Fruit fly (Drosophila melanogaster): ENCODE data around the gene CG9886.

Gene CG9886

dm6 chr2L:2375655-2376417 is 44.8 kb upstream of the CG9886 start, which contains the start of gene Atxn7 (continued):
- TF ChIP-seq vri (GFP tag; optimal IDR thresholded peaks at IDR 0.05): no peak
- TF ChIP-seq Hr4 (GFP tag; optimal IDR thresholded peaks at IDR 0.05): peak; percentile 3
- TF ChIP-seq lz (GFP tag; optimal IDR thresholded peaks at IDR 0.05): peak; percentile 81
- peak; percentile 64 for TF ChIP-seq pdm3 (GFP tag; optimal IDR thresholded peaks at IDR 0.05)
- peak; percentile 72 for TF ChIP-seq CG31627 (GFP tag; optimal IDR thresholded peaks at IDR 0.05)
- TF ChIP-seq Sox15 (GFP tag; optimal IDR thresholded peaks at IDR 0.05): no peak
- peak; percentile 20 for TF ChIP-seq CG9139 (GFP tag; optimal IDR thresholded peaks at IDR 0.05)
- peak; percentile 67 for TF ChIP-seq Smox (GFP tag; optimal IDR thresholded peaks at IDR 0.05)
- TF ChIP-seq salr (GFP tag; optimal IDR thresholded peaks at IDR 0.05): peak in 1 of 2 experiments; percentile 68
- peak; percentile 65 for TF ChIP-seq Eip75B (GFP tag; optimal IDR thresholded peaks at IDR 0.05)
- TF ChIP-seq ss (GFP tag; optimal IDR thresholded peaks at IDR 0.05): peak; percentile 28 to 47
- TF ChIP-seq CG11902 (GFP tag; optimal IDR thresholded peaks at IDR 0.05): peak; percentile 6
- peak; percentile 47 for TF ChIP-seq CG3032 (tag; optimal IDR thresholded peaks at IDR 0.05)
- TF ChIP-seq CG3919 (GFP tag; optimal IDR thresholded peaks at IDR 0.05): peak; percentile 100
- TF ChIP-seq CG6163 (GFP tag; IDR thresholded peaks at IDR 0.05): peak; percentile 80
- peak; percentile 9 for TF ChIP-seq fd85E (GFP tag; optimal IDR thresholded peaks at IDR 0.05)
- TF ChIP-seq CG32006 (GFP tag; optimal IDR thresholded peaks at IDR 0.05): peak; percentile 2
- no peak for TF ChIP-seq Eip93F (GFP tag; optimal IDR thresholded peaks at IDR 0.05)
- peak; percentile 100 for TF ChIP-seq achi (GFP tag; optimal IDR thresholded peaks at IDR 0.05)
- TF ChIP-seq OdsH (GFP tag; optimal IDR thresholded peaks at IDR 0.05): peak; percentile 65
- peak; percentile 13 for TF ChIP-seq CG10631 (GFP tag; optimal IDR thresholded peaks at IDR 0.05)
- no peak for TF ChIP-seq Gug (GFP tag; IDR thresholded peaks at IDR 0.05)
- peak; percentile 47 for TF ChIP-seq net (GFP tag; optimal IDR thresholded peaks at IDR 0.05)
- no peak for TF ChIP-seq Ets96B (tag; optimal IDR thresholded peaks at IDR 0.05)
- TF ChIP-seq spab (GFP tag; optimal IDR thresholded peaks at IDR 0.05): no peak
- TF ChIP-seq acj6 (GFP tag; optimal IDR thresholded peaks at IDR 0.05): peak; percentile 70
- peak; percentile 97 for TF ChIP-seq fkh (GFP tag; optimal IDR thresholded peaks at IDR 0.05)
- TF ChIP-seq CG6276 (GFP tag; optimal IDR thresholded peaks at IDR 0.05): no peak

- TF ChIP-seq Sox102F (GFP tag; optimal IDR thresholded peaks at IDR 0.05): no peak
- no peak for TF ChIP-seq CG31627 (GFP tag; optimal IDR thresholded peaks at IDR 0.05)
- TF ChIP-seq topi (GFP tag; optimal IDR thresholded peaks at IDR 0.05): no peak
- 0 out of 3 replicates have a peak, but pooled peaks have one; percentile 24 for TF ChIP-seq CG8119 (GFP tag; IDR thresholded peaks at IDR 0.05)
- TF ChIP-seq Eip78C (GFP tag): no peak
- TF ChIP-seq Eip75B (GFP tag; optimal IDR thresholded peaks at IDR 0.05): no peak
Observed at dm6 chr2L:2376418-2376702, 44.3 kb upstream of the CG9886 start.

- TF ChIP-seq Eip78C (GFP tag) (peak; percentile 98), CG15336 (GFP tag; IDR thresholded peaks at IDR 0.05) (peak; percentile 96), CG32006 (GFP tag; optimal IDR thresholded peaks at IDR 0.05) (peak; percentile 95), Sox102F (GFP tag; optimal IDR thresholded peaks at IDR 0.05) (peak; percentile 88), vri (GFP tag; optimal IDR thresholded peaks at IDR 0.05) (no peak), Smox (GFP tag; optimal IDR thresholded peaks at IDR 0.05) (peak; percentile 92), CG10631 (GFP tag; optimal IDR thresholded peaks at IDR 0.05) (peak; percentile 95), Sox14 (GFP tag; optimal IDR thresholded peaks at IDR 0.05) (peak; percentile 94), CG7368 (GFP tag; optimal IDR thresholded peaks at IDR 0.05) (peak; percentile 84), cyc (GFP tag; optimal IDR thresholded peaks at IDR 0.05) (peak; percentile 91), Hr39 (GFP tag; optimal IDR thresholded peaks at IDR 0.05) (peak; percentile 90), CG10669 (GFP tag; optimal IDR thresholded peaks at IDR 0.05) (peak; percentile 94), CG31627 (GFP tag; optimal IDR thresholded peaks at IDR 0.05) (peak; percentile 93), CG11762 (GFP tag; optimal IDR thresholded peaks at IDR 0.05; ENCODE audit: insufficient read depth) (peak; percentile 65), svp (GFP tag) (peak; percentile 97), Blimp-1 (GFP tag; optimal IDR thresholded peaks at IDR 0.05) (peak; percentile 84), salr (GFP tag; optimal IDR thresholded peaks at IDR 0.05) (peak; percentile 84 to 96), fd85E (GFP tag; optimal IDR thresholded peaks at IDR 0.05) (peak; percentile 43), topi (GFP tag; optimal IDR thresholded peaks at IDR 0.05) (peak; percentile 90), Sox15 (GFP tag; optimal IDR thresholded peaks at IDR 0.05) (peak; percentile 96), CG6792 (GFP tag; optimal IDR thresholded peaks at IDR 0.05) (peak; percentile 93), achi (GFP tag; optimal IDR thresholded peaks at IDR 0.05) (peak; percentile 90), ss (GFP tag; optimal IDR thresholded peaks at IDR 0.05) (peak in 1 of 2 experiments; percentile 92), net (GFP tag; optimal IDR thresholded peaks at IDR 0.05) (peak; percentile 89), CG6808 (GFP tag; optimal IDR thresholded peaks at IDR 0.05) (peak; percentile 88), fd59A (GFP tag; optimal IDR thresholded peaks at IDR 0.05) (peak; percentile 94), Ets21C (GFP tag; optimal IDR thresholded peaks at IDR 0.05) (peak; percentile 86), Gug (GFP tag; IDR thresholded peaks at IDR 0.05) (peak; percentile 95)
Observed at dm6 chr2L:2380805-2381204, 39.8 kb upstream of the CG9886 start, which contains the start of gene Eogt. Gene Eogt (plus strand): TSS chr2L:2381097.

Data from whole organism, prepupa.